Worm (Caenorhabditis elegans): Measurements from ENCODE around the gene C13A10.2.

Gene C13A10.2

DNA sequence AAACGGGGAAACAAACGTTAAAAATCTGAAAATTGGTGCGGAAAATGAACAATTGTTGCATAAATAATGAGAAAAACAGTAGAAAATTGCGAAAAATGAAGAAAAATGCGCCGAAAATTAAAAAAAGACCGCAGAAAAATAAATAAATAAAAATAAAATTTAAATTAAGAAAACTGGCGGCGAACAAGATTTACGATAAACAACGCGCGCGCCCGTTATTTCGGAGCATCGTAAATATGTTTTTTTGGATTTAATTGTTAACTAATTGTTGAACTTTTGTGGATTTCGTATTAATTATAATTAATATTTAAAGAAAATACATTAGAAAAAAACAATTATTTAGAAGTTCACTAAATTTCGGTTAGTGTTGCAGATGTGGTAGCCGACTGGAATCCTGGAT lies 19.0 kb upstream of the C13A10.2 start:
- TF ChIP-seq Y55F3AM.14 (GFP tag; optimal IDR thresholded peaks at IDR 0.05) (no peak), unc-55 (GFP tag; optimal IDR thresholded peaks at IDR 0.05) (peak; percentile 30), nhr-10 (tag; optimal IDR thresholded peaks at IDR 0.05) (no peak), mbf-1 (tag; optimal IDR thresholded peaks at IDR 0.05) (no peak)

DNA sequence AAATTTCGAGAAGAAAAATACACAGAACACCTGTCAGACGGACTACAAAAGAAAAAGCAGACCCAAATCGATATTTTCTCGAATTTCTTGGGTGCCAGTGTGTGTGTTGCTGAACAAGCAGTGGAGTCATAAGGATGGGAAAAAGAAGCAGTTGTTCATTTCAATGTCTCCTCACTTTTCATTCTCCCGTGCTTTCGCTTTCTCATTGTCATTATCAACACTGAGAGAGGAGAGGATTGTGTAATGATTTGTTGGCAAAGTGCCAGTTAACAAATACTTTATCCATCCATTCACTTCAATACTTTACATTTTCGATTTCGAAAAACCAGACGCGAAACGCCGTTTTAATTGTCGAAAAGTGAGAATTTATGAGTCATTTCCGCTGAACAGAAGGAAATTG lies 17.8 kb upstream of the C13A10.2 start:
- TF ChIP-seq lin-13 (GFP tag; optimal IDR thresholded peaks at IDR 0.05) (no peak), elt-1 (tag; optimal IDR thresholded peaks at IDR 0.05) (no peak), nhr-11 (tag; optimal IDR thresholded peaks at IDR 0.05) (no peak), nhr-129 (tag; optimal IDR thresholded peaks at IDR 0.05) (peak; percentile 45), lsy-2 (tag; optimal IDR thresholded peaks at IDR 0.05) (peak in 1 of 2 experiments; percentile 35), F13H6.1 (tag; optimal IDR thresholded peaks at IDR 0.05) (peak; percentile 37)

DNA sequence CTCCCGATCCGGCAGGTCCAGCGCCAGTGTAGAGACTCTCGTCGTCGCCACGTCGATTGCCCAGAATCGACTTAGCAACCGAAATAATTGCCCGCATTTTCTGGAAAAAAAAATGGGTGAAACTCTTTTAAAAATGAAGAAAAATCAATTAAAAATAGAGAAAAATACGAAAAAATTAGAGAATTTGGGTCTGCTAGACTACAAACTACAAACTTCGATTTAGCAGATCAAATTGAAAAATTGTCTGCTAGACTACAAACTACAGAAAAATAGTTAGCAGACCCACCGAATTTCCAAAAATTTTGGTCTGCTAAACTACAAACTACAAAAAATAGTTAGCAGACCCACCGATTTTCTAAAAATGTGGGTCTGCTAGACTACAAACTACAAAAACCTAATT lies 17.1 kb upstream of the C13A10.2 start, which contains the start of gene rog-1:
Gene rog-1 (minus strand): TSS at position 101 of the 400 bp plus-strand sequence.
- no peak for TF ChIP-seq skn-1 (tag; optimal IDR thresholded peaks at IDR 0.05)
- no peak for TF ChIP-seq dmd-4 (tag; optimal IDR thresholded peaks at IDR 0.05)
- no peak for TF ChIP-seq alr-1 (tag; optimal IDR thresholded peaks at IDR 0.05)
- TF ChIP-seq nhr-129 (tag; optimal IDR thresholded peaks at IDR 0.05) = no peak
- no peak for TF ChIP-seq elt-3 (tag; optimal IDR thresholded peaks at IDR 0.05)
- TF ChIP-seq gmeb-1 (tag; optimal IDR thresholded peaks at IDR 0.05) = no peak
- TF ChIP-seq ama-1 (optimal IDR thresholded peaks at IDR 0.05) = no peak
- no peak for TF ChIP-seq mbf-1 (tag; optimal IDR thresholded peaks at IDR 0.05)
- no peak for TF ChIP-seq fos-1 (tag; optimal IDR thresholded peaks at IDR 0.05)
- TF ChIP-seq unc-55 (GFP tag; optimal IDR thresholded peaks at IDR 0.05) = no peak
- TF ChIP-seq mdl-1 (tag; optimal IDR thresholded peaks at IDR 0.05) = no peak
- no peak for TF ChIP-seq sma-3 (GFP tag; optimal IDR thresholded peaks at IDR 0.05)

DNA sequence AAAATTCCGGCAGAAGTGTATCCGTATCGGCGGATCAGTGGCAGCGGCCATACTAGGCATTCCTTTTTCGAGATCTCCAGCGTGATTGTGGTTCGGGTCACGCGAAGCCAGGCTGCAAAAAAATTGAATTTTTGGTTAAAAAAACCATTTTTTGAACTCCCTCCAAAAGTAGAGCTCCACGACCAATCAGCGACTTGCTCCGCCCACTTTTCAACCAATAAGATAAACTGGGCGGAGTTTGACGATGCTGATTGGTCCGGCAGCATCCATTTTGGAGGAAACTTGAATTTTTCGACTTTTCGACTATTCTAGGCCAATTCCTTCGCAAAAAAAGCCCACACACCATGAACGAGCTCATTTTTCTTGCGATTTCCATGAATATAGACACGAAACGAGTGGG lies 16.7 kb upstream of the C13A10.2 start:
- TF ChIP-seq snpc-4 (tag; optimal IDR thresholded peaks at IDR 0.05) (no peak), sma-9 (GFP tag; optimal IDR thresholded peaks at IDR 0.05) (no peak), sma-9 (tag; optimal IDR thresholded peaks at IDR 0.05) (no peak)

DNA sequence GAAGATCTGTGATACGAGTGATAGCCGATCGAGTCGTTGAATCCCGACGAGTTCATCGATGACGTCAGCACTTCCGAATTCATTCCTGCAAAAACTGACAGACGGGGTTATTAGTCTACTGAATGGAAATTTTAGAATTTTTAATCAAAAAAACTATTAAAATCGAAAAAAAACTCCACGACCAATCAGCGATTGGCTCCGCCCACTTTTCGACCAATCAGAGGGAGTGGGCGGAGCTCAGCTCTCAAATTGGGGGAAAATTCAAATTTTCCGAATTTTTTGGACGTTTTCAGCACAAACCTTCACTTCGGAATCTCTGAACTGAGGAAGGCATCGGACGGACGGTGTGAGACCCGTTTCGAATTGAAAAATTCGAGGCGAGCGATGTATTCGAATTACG lies 15.2 kb upstream of the C13A10.2 start:
- TF ChIP-seq dmd-4 (tag; optimal IDR thresholded peaks at IDR 0.05) = no peak
- TF ChIP-seq nhr-129 (tag; optimal IDR thresholded peaks at IDR 0.05) = no peak
- TF ChIP-seq ceh-16 (tag; optimal IDR thresholded peaks at IDR 0.05) = no peak
- no peak for TF ChIP-seq lsy-2 (tag; optimal IDR thresholded peaks at IDR 0.05)
- TF ChIP-seq elt-3 (tag; optimal IDR thresholded peaks at IDR 0.05) = no peak
- TF ChIP-seq mab-5 (tag; optimal IDR thresholded peaks at IDR 0.05) = no peak
- no peak for TF ChIP-seq nhr-21 (tag; optimal IDR thresholded peaks at IDR 0.05)
- no peak for TF ChIP-seq egl-27 (tag; optimal IDR thresholded peaks at IDR 0.05)
- TF ChIP-seq fos-1 (tag; optimal IDR thresholded peaks at IDR 0.05) = no peak
- TF ChIP-seq mdl-1 (tag; optimal IDR thresholded peaks at IDR 0.05) = no peak
- TF ChIP-seq nhr-25 (tag; optimal IDR thresholded peaks at IDR 0.05) = no peak
- TF ChIP-seq lin-13 (GFP tag; optimal IDR thresholded peaks at IDR 0.05) = no peak
- no peak for TF ChIP-seq sma-3 (GFP tag; optimal IDR thresholded peaks at IDR 0.05)
- TF ChIP-seq peb-1 (tag; optimal IDR thresholded peaks at IDR 0.05) = no peak

DNA sequence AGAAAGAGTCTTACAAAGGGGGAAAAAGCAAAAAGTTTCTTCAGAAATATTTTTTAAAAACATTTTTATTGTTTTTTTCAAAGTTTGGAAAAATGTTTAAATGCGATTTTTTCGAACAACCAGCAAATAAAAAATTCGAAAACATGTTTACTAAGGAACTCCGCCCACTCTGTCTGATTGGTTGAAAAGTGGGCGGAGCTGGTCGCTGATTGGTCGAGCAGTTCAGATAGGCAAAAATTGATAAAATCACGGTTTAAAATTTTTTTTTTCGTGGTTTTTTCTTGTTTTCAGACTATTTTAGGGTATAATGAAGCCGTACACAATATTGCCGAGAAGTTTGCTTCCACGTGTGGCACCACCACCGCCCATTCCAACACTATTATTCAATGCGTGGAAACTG lies 14.3 kb upstream of the C13A10.2 start:
- no peak for TF ChIP-seq elt-3 (tag; optimal IDR thresholded peaks at IDR 0.05)
- TF ChIP-seq blmp-1 (tag; optimal IDR thresholded peaks at IDR 0.05; ENCODE audit: insufficient read depth) = no peak
- no peak for TF ChIP-seq ztf-11 (tag; optimal IDR thresholded peaks at IDR 0.05)
- TF ChIP-seq skn-1 (tag; optimal IDR thresholded peaks at IDR 0.05) = no peak
- TF ChIP-seq aly-2 (tag; optimal IDR thresholded peaks at IDR 0.05) = no peak
- TF ChIP-seq mab-5 (tag; optimal IDR thresholded peaks at IDR 0.05) = no peak
- TF ChIP-seq nhr-23 (tag; optimal IDR thresholded peaks at IDR 0.05) = no peak
- no peak for TF ChIP-seq unc-39 (tag; optimal IDR thresholded peaks at IDR 0.05)
- no peak for TF ChIP-seq snpc-4 (tag; optimal IDR thresholded peaks at IDR 0.05)
- TF ChIP-seq F13H6.1 (tag; optimal IDR thresholded peaks at IDR 0.05) = no peak
- no peak for TF ChIP-seq unc-55 (GFP tag; optimal IDR thresholded peaks at IDR 0.05)
- no peak for TF ChIP-seq elt-1 (tag; optimal IDR thresholded peaks at IDR 0.05)
- TF ChIP-seq nhr-6 (tag; optimal IDR thresholded peaks at IDR 0.05) = no peak
- TF ChIP-seq sem-4 (tag; optimal IDR thresholded peaks at IDR 0.05) = no peak
- no peak for TF ChIP-seq mdl-1 (tag; optimal IDR thresholded peaks at IDR 0.05)
- no peak for TF ChIP-seq R02D3.7 (tag; optimal IDR thresholded peaks at IDR 0.05)
- no peak for TF ChIP-seq sma-9 (GFP tag; optimal IDR thresholded peaks at IDR 0.05)
- no peak for TF ChIP-seq sma-9 (tag; optimal IDR thresholded peaks at IDR 0.05)
- no peak for TF ChIP-seq nhr-237 (tag; optimal IDR thresholded peaks at IDR 0.05)

All from whole organism, L2 larva.